Worm (Caenorhabditis elegans) whole organism, mixed stage, embryonic: ENCODE data around the gene K07C11.10.

Experiments
- M03D4.4 ChIP-seq: sonication (generic microtip); optimal IDR thresholded peaks from 2 replicates; lab custom pipeline; 2017; ENCODE audit warnings: mild to moderate bottlenecking, missing genetic modification characterization, missing compliant biosample characterization
- bed-3 ChIP-seq: fragments of 200-800 bp; sonication (Bioruptor generic); optimal IDR thresholded peaks from 3 replicates; lab custom pipeline; 2018; ENCODE audit warnings: mild to moderate bottlenecking, missing genetic modification characterization, moderate library complexity, missing compliant biosample characterization
- blmp-1 ChIP-seq: fragments of 150-350 bp; optimal IDR thresholded peaks from 2 replicates; lab custom pipeline; 2014; ENCODE audit warnings: missing biosample characterization, missing genetic modification characterization
- ceh-43 ChIP-seq: fragments of 200-800 bp; sonication (Bioruptor generic); optimal IDR thresholded peaks from 2 replicates; lab custom pipeline; 2018; ENCODE audit warnings: mild to moderate bottlenecking, missing genetic modification characterization, moderate library complexity, missing compliant biosample characterization
- ceh-83 ChIP-seq: fragments of 200-800 bp; sonication (Bioruptor generic); optimal IDR thresholded peaks from 2 replicates; lab custom pipeline; 2018; ENCODE audit warnings: mild to moderate bottlenecking, missing genetic modification characterization, missing compliant biosample characterization
- ces-1 ChIP-seq: fragments of 150-350 bp; optimal IDR thresholded peaks from 2 replicates; lab custom pipeline; 2014; ENCODE audit warnings: missing biosample characterization, missing genetic modification reagents, missing genetic modification characterization
- cnd-1 ChIP-seq: fragments of 200-800 bp; sonication (Bioruptor generic); optimal IDR thresholded peaks from 2 replicates; lab custom pipeline; 2018; ENCODE audit warnings: mild to moderate bottlenecking, missing genetic modification characterization, missing compliant biosample characterization
- elt-1 ChIP-seq: sonication (generic microtip); optimal IDR thresholded peaks from 2 replicates; lab custom pipeline; 2017; ENCODE audit warnings: missing genetic modification characterization, mild to moderate bottlenecking, missing compliant biosample characterization, antibody characterized with exemption, moderate library complexity, borderline replicate concordance; ENCODE audit not compliant: insufficient read depth
- elt-3 ChIP-seq: fragments of 150-350 bp; optimal IDR thresholded peaks from 2 replicates; lab custom pipeline; 2014; ENCODE audit warnings: missing biosample characterization, missing genetic modification characterization
- flh-1 ChIP-seq: fragments of 200-800 bp; sonication (Bioruptor generic); optimal IDR thresholded peaks from 2 replicates; lab custom pipeline; 2018; ENCODE audit warnings: mild to moderate bottlenecking, missing genetic modification characterization, moderate library complexity, missing compliant biosample characterization
- ham-2 ChIP-seq: fragments of 200-800 bp; sonication (Bioruptor generic); optimal IDR thresholded peaks from 2 replicates; lab custom pipeline; 2018; ENCODE audit warnings: mild to moderate bottlenecking, missing genetic modification characterization, missing compliant biosample characterization
- hlh-1 ChIP-seq: fragments of 150-350 bp; optimal IDR thresholded peaks from 2 replicates; lab custom pipeline; 2014; ENCODE audit warnings: missing biosample characterization, missing genetic modification reagents, missing genetic modification characterization
- lin-13 ChIP-seq: fragments of 150-350 bp; optimal IDR thresholded peaks from 2 replicates; lab custom pipeline; 2014; ENCODE audit warnings: missing biosample characterization, missing genetic modification characterization
- lin-32 ChIP-seq: fragments of 200-800 bp; sonication (Bioruptor generic); optimal IDR thresholded peaks from 2 replicates; lab custom pipeline; 2018; ENCODE audit warnings: mild to moderate bottlenecking, missing genetic modification characterization, missing compliant biosample characterization
- lsy-2 ChIP-seq: fragments of 150-350 bp; optimal IDR thresholded peaks from 2 replicates; lab custom pipeline; 2014; ENCODE audit warnings: missing biosample characterization, missing genetic modification characterization
- mab-5 ChIP-seq: fragments of 150-350 bp; optimal IDR thresholded peaks from 2 replicates; lab custom pipeline; 2014; ENCODE audit warnings: missing biosample characterization, missing genetic modification characterization
- mep-1 ChIP-seq: fragments of 150-350 bp; optimal IDR thresholded peaks from 2 replicates; lab custom pipeline; 2017; ENCODE audit warnings: missing biosample characterization, missing genetic modification reagents, missing genetic modification characterization, inconsistent platforms
- mls-2 ChIP-seq: sonication (generic microtip); optimal IDR thresholded peaks from 2 replicates; lab custom pipeline; 2016; ENCODE audit warnings: mild to moderate bottlenecking, missing genetic modification characterization, moderate library complexity, missing compliant biosample characterization
- nhr-12 ChIP-seq: fragments of 150-350 bp; optimal IDR thresholded peaks from 2 replicates; lab custom pipeline; 2014; ENCODE audit warnings: missing biosample characterization, missing genetic modification characterization
- nhr-237 ChIP-seq: fragments of 150-350 bp; optimal IDR thresholded peaks from 2 replicates; lab custom pipeline; 2014; ENCODE audit warnings: missing biosample characterization, missing genetic modification characterization
- nhr-28 ChIP-seq: fragments of 150-350 bp; optimal IDR thresholded peaks from 2 replicates; lab custom pipeline; 2014; ENCODE audit warnings: missing biosample characterization, missing genetic modification characterization
- pha-4 ChIP-seq: fragments of 150-350 bp; optimal IDR thresholded peaks from 2 replicates; lab custom pipeline; 2018; ENCODE audit warnings: missing biosample characterization, missing genetic modification reagents, missing genetic modification characterization
- sem-2 ChIP-seq: fragments of 200-800 bp; sonication (Bioruptor generic); optimal IDR thresholded peaks from 2 replicates; lab custom pipeline; 2018; ENCODE audit warnings: mild to moderate bottlenecking, missing genetic modification characterization, missing compliant biosample characterization
- snpc-4 ChIP-seq: fragments of 150-350 bp; optimal IDR thresholded peaks from 2 replicates; lab custom pipeline; 2014; ENCODE audit warnings: missing biosample characterization, missing genetic modification characterization
- tbx-8 ChIP-seq: fragments of 200-800 bp; sonication (Bioruptor generic); optimal IDR thresholded peaks from 2 replicates; lab custom pipeline; 2018; ENCODE audit warnings: mild to moderate bottlenecking, missing genetic modification characterization, moderate library complexity, missing compliant biosample characterization
- unc-120 ChIP-seq: sonication (generic microtip); optimal IDR thresholded peaks from 2 replicates; lab custom pipeline; 2017; ENCODE audit warnings: missing genetic modification characterization, missing compliant biosample characterization; ENCODE audit not compliant: poor library complexity, severe bottlenecking
- unc-62 ChIP-seq: fragments of 150-350 bp; optimal IDR thresholded peaks from 2 replicates; lab custom pipeline; 2014; ENCODE audit warnings: missing biosample characterization, missing genetic modification reagents, missing genetic modification characterization
- zip-8 ChIP-seq: fragments of 150-350 bp; optimal IDR thresholded peaks from 2 replicates; lab custom pipeline; 2014; ENCODE audit warnings: missing biosample characterization, missing genetic modification characterization
- ztf-11 ChIP-seq: fragments of 150-350 bp; optimal IDR thresholded peaks from 2 replicates; lab custom pipeline; 2014; ENCODE audit warnings: missing biosample characterization, missing genetic modification characterization

Gene K07C11.10

DNA sequence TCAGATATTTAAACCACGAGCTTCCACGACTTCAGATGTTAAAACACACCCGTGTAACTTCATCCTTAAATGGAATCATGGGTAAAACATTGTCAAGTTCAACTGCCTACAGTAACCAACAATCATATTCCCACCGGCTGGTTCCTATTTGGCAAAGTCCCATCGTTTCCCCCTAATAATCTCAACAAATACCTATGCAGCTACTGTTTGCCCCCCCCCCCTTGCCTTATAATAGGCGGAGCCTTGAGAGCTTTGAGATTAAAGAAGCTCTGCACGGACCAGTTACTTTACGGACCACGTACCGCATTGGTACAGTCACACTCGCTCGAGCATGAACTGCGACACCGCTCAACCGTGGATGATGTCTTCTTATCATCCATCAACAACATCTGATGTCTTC lies 2.1 kb downstream of the K07C11.10 start, which contains the start of gene pax-1:
Gene pax-1 (plus strand): TSS at position 301 of the 400 bp plus-strand sequence.
- no peak for TF ChIP-seq ces-1
- no peak for TF ChIP-seq tbx-8 (GFP tag; lab: Kevin White, UChicago)
- TF ChIP-seq blmp-1 (tag; lab: Kevin White, UChicago): no peak
- TF ChIP-seq unc-120: no peak
- TF ChIP-seq sem-2 (GFP tag; lab: Kevin White, UChicago): no peak
- TF ChIP-seq mab-5: no peak
- TF ChIP-seq nhr-12 (tag; lab: Kevin White, UChicago): no peak
- no peak for TF ChIP-seq mep-1 (tag; lab: Kevin White, UChicago)
- TF ChIP-seq elt-1 (tag; lab: Kevin White, UChicago): no peak
- no peak for TF ChIP-seq nhr-28
- TF ChIP-seq lin-32 (GFP tag; lab: Kevin White, UChicago): no peak
- no peak for TF ChIP-seq flh-1 (GFP tag; lab: Kevin White, UChicago)
- TF ChIP-seq lsy-2 (tag; lab: Kevin White, UChicago): no peak
- no peak for TF ChIP-seq zip-8 (tag; lab: Kevin White, UChicago)
- TF ChIP-seq hlh-1 (tag; lab: Kevin White, UChicago): no peak
- no peak for TF ChIP-seq nhr-237 (tag; lab: Kevin White, UChicago)
- no peak for TF ChIP-seq ceh-83
- no peak for TF ChIP-seq snpc-4 (tag; lab: Kevin White, UChicago)
- no peak for TF ChIP-seq ham-2
- TF ChIP-seq ceh-43 (GFP tag; lab: Kevin White, UChicago): no peak

DNA sequence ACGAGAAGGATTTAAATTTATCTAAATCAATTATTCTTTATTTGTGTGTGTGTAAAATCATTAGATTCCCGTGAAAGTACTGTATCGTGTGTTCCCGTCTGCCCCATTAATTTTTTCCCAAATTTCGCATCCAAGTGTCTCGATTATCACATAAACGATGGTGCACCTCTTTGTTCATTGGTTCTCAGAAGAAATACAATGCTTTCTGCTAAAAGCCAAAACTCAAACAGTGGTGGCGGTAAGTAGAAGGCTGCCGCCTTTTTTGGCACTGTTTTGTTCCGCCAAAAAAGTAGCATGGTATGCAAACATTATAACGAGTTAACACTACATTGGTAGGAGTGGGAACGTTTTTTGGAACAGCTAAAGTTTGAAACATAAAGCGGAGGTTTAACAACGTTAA lies 3.3 kb downstream of the K07C11.10 start:
- TF ChIP-seq mep-1 (tag; lab: Kevin White, UChicago) (no peak), lin-32 (GFP tag; lab: Kevin White, UChicago) (no peak), ztf-11 (tag; lab: Kevin White, UChicago) (no peak), blmp-1 (tag; lab: Kevin White, UChicago) (no peak), snpc-4 (tag; lab: Kevin White, UChicago) (no peak)
- TF ChIP-seq, all 35 proteins: peak for 0

DNA sequence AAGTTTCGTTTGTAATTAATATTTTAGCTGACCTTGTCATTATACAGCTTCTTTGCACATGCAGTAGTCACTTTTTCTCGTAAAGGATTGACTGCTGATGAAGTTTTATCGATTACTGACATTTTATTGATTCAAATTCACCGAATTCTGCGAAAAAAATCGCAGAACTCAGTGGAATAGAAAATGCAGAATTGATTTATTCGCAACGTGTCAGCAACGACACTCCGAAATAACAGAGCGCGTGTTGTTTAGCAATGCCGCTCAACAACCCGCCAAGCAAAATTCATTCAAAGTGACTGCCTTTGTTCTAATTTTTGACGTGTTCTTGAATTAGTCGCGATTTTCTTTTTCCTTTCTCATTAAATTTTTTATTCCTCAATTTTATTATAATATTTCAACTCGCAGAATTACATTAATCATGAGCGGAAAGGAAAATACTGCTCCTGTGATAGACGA lies 5.6 kb downstream of the K07C11.10 start, which contains the start of the genes cogc-6 and air-1:
Gene cogc-6 (minus strand): TSS at position 234 of the 456 bp plus-strand sequence.
Gene air-1 (plus strand): TSS at position 406 of the 456 bp plus-strand sequence.
- no peak for TF ChIP-seq sem-2 (GFP tag; lab: Kevin White, UChicago)
- TF ChIP-seq pha-4: peak; percentile 35
- peak; percentile 8 for TF ChIP-seq mep-1 (tag; lab: Kevin White, UChicago)

DNA sequence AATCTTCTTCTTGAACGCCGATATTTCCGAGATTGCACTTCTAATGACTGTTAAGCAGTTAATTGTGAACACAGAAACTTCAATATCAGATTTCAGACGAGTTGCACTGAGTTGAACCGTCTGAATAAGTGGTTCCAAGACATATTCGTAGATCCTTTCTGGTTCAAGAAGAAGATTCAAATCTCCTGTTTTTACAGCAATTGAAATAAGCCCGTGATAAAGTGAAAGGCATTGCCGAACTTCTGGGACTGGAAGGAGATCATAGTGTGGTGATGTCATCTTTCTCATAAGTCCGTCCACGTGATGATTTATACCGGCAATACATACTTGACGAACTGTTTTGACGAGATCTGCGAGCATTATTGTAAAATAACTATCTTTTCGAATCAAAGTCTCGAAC lies 7.2 kb downstream of the K07C11.10 start:
- no peak for TF ChIP-seq elt-3 (tag; lab: Kevin White, UChicago)
- TF ChIP-seq zip-8 (tag; lab: Kevin White, UChicago): no peak
- no peak for TF ChIP-seq cnd-1 (tag; lab: Kevin White, UChicago)
- no peak for TF ChIP-seq nhr-12 (tag; lab: Kevin White, UChicago)
- no peak for TF ChIP-seq sem-2 (GFP tag; lab: Kevin White, UChicago)
- no peak for TF ChIP-seq tbx-8 (GFP tag; lab: Kevin White, UChicago)
- no peak for TF ChIP-seq ham-2

DNA sequence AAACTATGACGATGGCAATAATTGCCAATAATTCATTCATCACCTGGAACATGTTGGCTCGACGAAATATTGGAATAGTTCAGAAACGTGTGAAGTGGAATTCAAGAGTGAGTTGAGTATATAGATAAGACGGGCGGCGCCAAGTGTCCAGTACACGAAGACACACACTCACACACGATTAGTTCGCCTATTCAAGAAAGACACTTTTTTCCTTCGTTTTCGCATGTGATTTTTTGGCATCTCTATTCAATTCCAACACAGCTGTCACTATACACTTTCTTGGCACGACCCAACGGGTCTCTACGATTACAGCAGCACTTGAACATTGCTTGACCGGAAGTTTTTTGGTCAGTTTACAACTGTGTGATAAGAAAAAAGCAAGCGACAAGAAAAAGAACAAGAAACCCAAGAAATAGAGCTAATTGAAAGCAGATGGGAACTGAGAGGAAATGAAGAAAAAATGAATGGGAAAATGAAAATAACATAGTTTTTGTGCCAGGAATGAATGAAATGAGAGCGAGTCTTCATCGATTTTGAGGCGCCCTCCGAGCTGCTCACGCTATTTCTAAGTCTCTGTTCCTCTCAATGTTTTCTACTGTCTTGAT lies 8.9 kb downstream of the K07C11.10 start, which contains the start of gene K07C11.8:
Gene K07C11.8 (minus strand): TSS at position 224 of the 605 bp plus-strand sequence.
- TF ChIP-seq tbx-8 (GFP tag; lab: Kevin White, UChicago) (no peak), ces-1 (peak; percentile 3), unc-62 (no peak), blmp-1 (tag; lab: Kevin White, UChicago) (no peak), snpc-4 (tag; lab: Kevin White, UChicago) (no peak), pha-4 (no peak), elt-3 (tag; lab: Kevin White, UChicago) (no peak)

DNA sequence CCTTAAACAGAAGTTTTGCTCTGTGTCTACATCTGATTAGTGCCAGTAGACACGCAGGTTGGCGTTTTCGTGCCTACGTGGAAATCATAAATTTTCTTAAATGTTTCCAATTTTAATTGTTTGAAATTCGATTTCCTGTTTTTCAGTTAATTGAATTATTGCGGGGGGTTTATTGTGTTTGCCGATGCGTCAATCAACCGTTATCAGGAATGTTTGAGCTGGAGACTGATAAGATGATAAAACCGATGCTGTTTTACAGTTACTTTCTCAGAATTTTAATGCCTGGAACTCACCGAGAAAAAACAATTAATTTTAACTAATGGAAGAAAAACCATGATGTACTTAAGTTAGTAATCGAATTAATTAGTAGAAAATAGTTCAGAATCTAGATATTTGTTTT lies 9.6 kb downstream of the K07C11.10 start:
- TF ChIP-seq unc-120 (no peak), elt-3 (tag; lab: Kevin White, UChicago) (no peak), lin-13 (tag; lab: Kevin White, UChicago) (no peak), mls-2 (tag; lab: Kevin White, UChicago) (no peak), nhr-237 (tag; lab: Kevin White, UChicago) (no peak), pha-4 (no peak), M03D4.4 (tag; lab: Kevin White, UChicago) (no peak), flh-1 (GFP tag; lab: Kevin White, UChicago) (no peak), tbx-8 (GFP tag; lab: Kevin White, UChicago) (no peak), bed-3 (GFP tag; lab: Kevin White, UChicago) (no peak)
- TF ChIP-seq, all 35 proteins: peak for 0
